Fruit fly (Drosophila melanogaster): ENCODE measurements around the gene Pdp1.
A peak's percentile ranks its signal among the peaks of the same experiment; 100 is the strongest.

The Pdp1 gene

dm6 chr3L:7869715-7870387, 2.7 kb upstream of the Pdp1 start (continued):
- TF ChIP-seq unpg (GFP tag; optimal IDR thresholded peaks at IDR 0.05) = peak; percentile 42
- no peak for TF ChIP-seq CG7963 (GFP tag; IDR thresholded peaks at IDR 0.05; ENCODE audit: partially characterized antibody)
- TF ChIP-seq so (GFP tag; IDR thresholded peaks at IDR 0.05) = no peak
- no peak for TF ChIP-seq wdn (GFP tag; IDR thresholded peaks at IDR 0.05)
- peak; percentile 50 for TF ChIP-seq Sox100B (GFP tag; optimal IDR thresholded peaks at IDR 0.05)
- peak; percentile 53 for TF ChIP-seq nmo (GFP tag; optimal IDR thresholded peaks at IDR 0.05)
- no peak for TF ChIP-seq CG12769 (tag; optimal IDR thresholded peaks at IDR 0.05)
- peak; percentile 16; the same call in 1 of the 3 replicates for TF ChIP-seq jigr1 (GFP tag; IDR thresholded peaks at IDR 0.05)
- no peak for TF ChIP-seq gce (GFP tag; IDR thresholded peaks at IDR 0.05)
- TF ChIP-seq lilli (GFP tag; optimal IDR thresholded peaks at IDR 0.05) = no peak
- TF ChIP-seq scrt (GFP tag; optimal IDR thresholded peaks at IDR 0.05) = no peak
- TF ChIP-seq CG10209 (GFP tag; optimal IDR thresholded peaks at IDR 0.05) = peak; percentile 48
- no peak for TF ChIP-seq CG16779 (GFP tag; IDR thresholded peaks at IDR 0.05)
- TF ChIP-seq disco-r (GFP tag; optimal IDR thresholded peaks at IDR 0.05) = no peak
- TF ChIP-seq CG2120 (GFP tag; optimal IDR thresholded peaks at IDR 0.05) = no peak
- no peak for TF ChIP-seq Dek (tag; optimal IDR thresholded peaks at IDR 0.05)
- peak; percentile 7 for TF ChIP-seq CG4820 (GFP tag; optimal IDR thresholded peaks at IDR 0.05)
- no peak for TF ChIP-seq Med (GFP tag)
- no peak for TF ChIP-seq ro (GFP tag; IDR thresholded peaks at IDR 0.05)
- no peak for TF ChIP-seq CG2129 (GFP tag; IDR thresholded peaks at IDR 0.05; ENCODE audit: partially characterized antibody)
- TF ChIP-seq dmrt11E (tag; optimal IDR thresholded peaks at IDR 0.05) = no peak
- no peak for TF ChIP-seq Sry-δ (GFP tag; optimal IDR thresholded peaks at IDR 0.05)
- TF ChIP-seq CG14441 (GFP tag; IDR thresholded peaks at IDR 0.05) = peak; percentile 35; the same call in 1 of the 2 replicates
- no peak for TF ChIP-seq sens-2 (GFP tag; IDR thresholded peaks at IDR 0.05)
- 0 out of 2 replicates have a peak, but pooled peaks have one; percentile 16 for TF ChIP-seq bowl (GFP tag; IDR thresholded peaks at IDR 0.05)
- TF ChIP-seq CG10654 (GFP tag; optimal IDR thresholded peaks at IDR 0.05) = no peak
- TF ChIP-seq Ets65A (GFP tag) = no peak
- peak; percentile 47; the same call in 1 of the 2 replicates for TF ChIP-seq CG6689 (GFP tag; IDR thresholded peaks at IDR 0.05)
- TF ChIP-seq eyg (GFP tag; optimal IDR thresholded peaks at IDR 0.05) = no peak
- TF ChIP-seq CG8478 (optimal IDR thresholded peaks at IDR 0.05) = no peak
- TF ChIP-seq Opbp (GFP tag; IDR thresholded peaks at IDR 0.05; ENCODE audit: partially characterized antibody) = no peak
- TF ChIP-seq CG6272 (GFP tag; IDR thresholded peaks at IDR 0.05) = no peak
- TF ChIP-seq CG16863 (GFP tag; optimal IDR thresholded peaks at IDR 0.05) = no peak
- TF ChIP-seq Eip74EF (GFP tag; optimal IDR thresholded peaks at IDR 0.05) = peak in 1 of 2 experiments; percentile 18
- peak; percentile 13 for TF ChIP-seq NfI (GFP tag; optimal IDR thresholded peaks at IDR 0.05)
- TF ChIP-seq trem (tag; optimal IDR thresholded peaks at IDR 0.05) = no peak
- TF ChIP-seq Mrtf (GFP tag; IDR thresholded peaks at IDR 0.05) = no peak
- no peak for TF ChIP-seq HHEX (GFP tag; optimal IDR thresholded peaks at IDR 0.05)
- TF ChIP-seq Xrp1 (GFP tag; IDR thresholded peaks at IDR 0.05) = peak; percentile 32; the same call in 1 of the 2 replicates
- TF ChIP-seq Ravus (GFP tag; IDR thresholded peaks at IDR 0.05) = no peak
- no peak for TF ChIP-seq CG1647 (GFP tag; optimal IDR thresholded peaks at IDR 0.05)
- no peak for TF ChIP-seq CG33213 (GFP tag; optimal IDR thresholded peaks at IDR 0.05)
- no peak for TF ChIP-seq CG5953 (GFP tag; IDR thresholded peaks at IDR 0.05)
- TF ChIP-seq CG1603 (tag; optimal IDR thresholded peaks at IDR 0.05) = no peak
- peak; percentile 57 for TF ChIP-seq CG7839 (tag; optimal IDR thresholded peaks at IDR 0.05)
- peak; percentile 37 for TF ChIP-seq Hsf (GFP tag; optimal IDR thresholded peaks at IDR 0.05)
- peak; percentile 61 for TF ChIP-seq CG18262 (tag; optimal IDR thresholded peaks at IDR 0.05)
- TF ChIP-seq Gsc (GFP tag; IDR thresholded peaks at IDR 0.05) = no peak
- peak; percentile 21 for TF ChIP-seq D19A (tag; optimal IDR thresholded peaks at IDR 0.05)
- TF ChIP-seq ham (GFP tag; IDR thresholded peaks at IDR 0.05) = no peak
- TF ChIP-seq slbo (GFP tag; IDR thresholded peaks at IDR 0.05) = peak; percentile 33; the same call in 1 of the 2 replicates
